Worm (Caenorhabditis elegans) whole organism, L4/young adult: ENCODE data around the gene pals-30.

Source experiments
- W03F9.2 ChIP-seq: fragments of 150-350 bp; optimal IDR thresholded peaks from 2 replicates; lab custom pipeline; 2014; ENCODE audit warnings: missing biosample characterization, missing genetic modification characterization
- him-1 ChIP-seq: sonication (generic microtip); optimal IDR thresholded peaks from 2 replicates; lab custom pipeline; 2016; ENCODE audit warnings: missing genotype, missing genetic modification reagents, missing genetic modification characterization, missing compliant biosample characterization

DNA sequence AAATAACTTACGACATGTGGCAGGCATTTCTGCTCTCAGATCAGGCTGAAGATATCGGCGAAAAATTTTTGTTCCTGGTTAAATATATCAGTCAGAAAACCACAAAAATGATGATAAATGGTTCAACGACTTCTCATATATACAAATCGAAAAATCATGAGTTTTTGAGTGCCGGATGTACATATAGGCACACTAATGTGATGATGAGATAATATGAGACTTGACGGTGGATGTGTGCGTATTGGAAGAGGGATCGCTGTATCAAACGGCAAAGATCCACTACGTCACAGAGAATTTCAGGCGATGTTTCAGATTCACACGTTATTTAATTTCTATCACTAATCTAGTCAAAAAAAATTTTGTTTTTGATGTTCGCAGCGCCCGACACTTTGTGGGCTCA lies 20.8 kb upstream of the pals-30 start, which contains the start of gene glb-34:
- TF ChIP-seq him-1 (tag; lab: Kevin White, UChicago) = no peak
- no peak for TF ChIP-seq W03F9.2 (tag; lab: Kevin White, UChicago)
